Worm (Caenorhabditis elegans): ENCODE results near the gene F22F7.4.

DNA sequence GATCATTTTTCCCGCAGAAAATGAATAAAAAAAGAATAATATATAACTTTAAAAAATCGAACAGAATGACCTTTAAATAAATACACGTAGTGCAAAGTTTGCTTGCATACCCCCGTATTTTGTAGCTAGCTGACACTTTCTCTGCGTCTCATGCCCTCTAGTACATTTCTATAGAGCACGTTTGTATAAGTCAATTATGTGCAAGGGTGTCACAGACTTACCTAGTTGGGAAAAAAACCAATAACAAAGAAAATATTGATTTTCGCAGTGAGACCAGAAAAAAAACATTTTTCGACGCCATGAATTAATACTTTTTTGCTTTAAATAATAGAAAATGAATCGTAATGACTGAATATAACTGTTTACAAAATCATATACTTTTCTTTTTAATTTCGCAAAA is 3.4 kb upstream of the F22F7.4 start, which contains the start of gene ckb-4:
- TF ChIP-seq unc-62 (GFP tag; optimal IDR thresholded peaks at IDR 0.05): no peak
- TF ChIP-seq nhr-76 (tag; optimal IDR thresholded peaks at IDR 0.05): no peak
- TF ChIP-seq elt-3 (tag; optimal IDR thresholded peaks at IDR 0.05): no peak

Data from whole organism, mixed stage, embryonic.